Worm (Caenorhabditis elegans) whole organism, L4/young adult: Measurements from ENCODE around the gene hlh-19.

ENCODE experiments used
- W03F9.2 ChIP-seq: fragments of 150-350 bp; optimal IDR thresholded peaks from 2 replicates; lab custom pipeline; 2014; ENCODE audit warnings: missing biosample characterization, missing genetic modification characterization
- dao-5 ChIP-seq: sonication (generic microtip); optimal IDR thresholded peaks from 2 replicates; lab custom pipeline; 2016; ENCODE audit warnings: missing genotype, missing genetic modification characterization, moderate library complexity, missing compliant biosample characterization
- him-1 ChIP-seq: sonication (generic microtip); optimal IDR thresholded peaks from 2 replicates; lab custom pipeline; 2016; ENCODE audit warnings: missing genotype, missing genetic modification reagents, missing genetic modification characterization, missing compliant biosample characterization

Gene hlh-19

DNA sequence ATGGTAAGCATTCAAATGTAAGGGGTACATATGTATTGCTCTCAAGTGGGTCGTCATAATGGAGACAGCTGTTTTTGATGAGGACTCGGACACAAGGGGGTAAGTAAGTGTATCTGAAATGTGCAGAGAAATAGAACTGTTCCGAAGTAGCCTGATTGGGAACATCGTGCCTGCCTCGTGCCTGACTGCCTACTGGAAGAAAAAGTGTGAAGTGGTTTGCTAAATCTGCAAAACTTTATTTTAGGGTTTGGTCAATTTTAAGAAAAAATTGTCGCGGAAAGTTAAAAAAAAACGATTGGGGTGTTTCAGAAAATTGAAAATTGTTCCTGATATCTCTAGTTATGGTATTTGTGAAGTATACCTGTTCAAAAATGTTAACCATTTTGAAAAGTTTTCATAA is at the start of gene hlh-19:
hlh-19 (minus strand) TSS at position 101 of the 400 bp plus-strand sequence.
- TF ChIP-seq dao-5 (tag; lab: Kevin White, UChicago) (no peak), W03F9.2 (tag; lab: Kevin White, UChicago) (no peak), him-1 (tag; lab: Kevin White, UChicago) (no peak)

DNA sequence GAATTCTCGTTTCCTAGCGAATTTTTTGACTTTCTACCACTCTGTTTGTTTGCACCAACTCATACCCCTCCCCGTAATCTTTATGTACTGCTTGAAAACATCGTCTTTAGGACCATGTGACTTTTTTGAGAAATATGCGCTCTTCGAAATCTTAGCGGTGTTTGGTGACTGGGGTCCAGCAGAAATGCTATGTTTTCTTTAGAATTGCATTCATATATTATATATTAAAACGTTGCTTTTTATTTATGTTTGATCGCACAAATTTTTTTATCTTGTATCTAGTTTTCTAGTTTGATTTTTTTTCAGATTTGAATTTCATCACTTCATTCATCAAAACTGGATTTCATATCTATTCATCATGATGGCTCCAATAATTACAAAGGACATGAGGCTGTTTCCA is 44.8 kb upstream of the hlh-19 start, which contains the start of gene F13C5.1:
F13C5.1 (plus strand) TSS at position 301 of the 400 bp plus-strand sequence.
- TF ChIP-seq him-1 (tag; lab: Kevin White, UChicago) (no peak), dao-5 (tag; lab: Kevin White, UChicago) (no peak), W03F9.2 (tag; lab: Kevin White, UChicago) (no peak)

DNA sequence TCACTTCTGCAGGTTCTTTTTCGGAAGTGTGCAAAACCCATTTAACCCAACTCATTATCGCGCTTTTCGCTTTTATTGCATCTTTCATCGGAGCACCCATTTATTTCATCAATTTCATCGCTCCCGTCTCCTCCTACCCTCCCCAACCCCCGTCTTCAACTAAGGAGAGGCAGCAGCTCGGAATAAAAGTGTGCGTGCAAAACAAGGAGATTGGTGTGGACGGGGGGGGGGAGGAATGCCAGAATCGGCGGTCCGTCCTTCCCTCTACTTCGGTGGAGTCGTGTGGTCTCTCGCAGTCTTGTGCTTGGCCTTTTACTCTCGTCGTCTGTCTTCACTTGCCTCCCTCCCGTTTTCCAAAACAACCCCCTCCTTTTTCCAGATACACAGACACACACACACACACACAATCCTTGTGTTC is 44.3 kb upstream of the hlh-19 start:
- no peak for TF ChIP-seq dao-5 (tag; lab: Kevin White, UChicago)
- TF ChIP-seq him-1 (tag; lab: Kevin White, UChicago), result peak; percentile 27
- no peak for TF ChIP-seq W03F9.2 (tag; lab: Kevin White, UChicago)

DNA sequence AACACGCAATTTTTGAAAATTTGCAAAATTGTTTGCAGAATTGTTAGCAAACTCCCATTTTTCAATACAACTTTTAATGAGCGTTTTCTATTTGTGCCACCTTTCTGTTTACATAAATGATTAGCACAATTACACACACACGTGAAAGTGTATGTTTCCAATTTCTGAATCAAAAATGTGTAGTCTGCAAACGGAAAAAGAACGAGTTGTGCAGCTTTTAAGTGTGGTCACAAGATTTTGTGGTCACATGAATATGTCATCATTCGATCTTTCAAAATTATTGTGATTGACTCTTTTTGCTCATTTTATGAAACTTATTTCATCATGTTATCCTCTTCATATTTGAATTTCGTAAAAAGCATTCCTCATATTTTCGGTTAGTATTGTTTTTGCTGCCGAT is 43.6 kb upstream of the hlh-19 start:
- TF ChIP-seq dao-5 (tag; lab: Kevin White, UChicago), result no peak
- no peak for TF ChIP-seq W03F9.2 (tag; lab: Kevin White, UChicago)
- no peak for TF ChIP-seq him-1 (tag; lab: Kevin White, UChicago)

DNA sequence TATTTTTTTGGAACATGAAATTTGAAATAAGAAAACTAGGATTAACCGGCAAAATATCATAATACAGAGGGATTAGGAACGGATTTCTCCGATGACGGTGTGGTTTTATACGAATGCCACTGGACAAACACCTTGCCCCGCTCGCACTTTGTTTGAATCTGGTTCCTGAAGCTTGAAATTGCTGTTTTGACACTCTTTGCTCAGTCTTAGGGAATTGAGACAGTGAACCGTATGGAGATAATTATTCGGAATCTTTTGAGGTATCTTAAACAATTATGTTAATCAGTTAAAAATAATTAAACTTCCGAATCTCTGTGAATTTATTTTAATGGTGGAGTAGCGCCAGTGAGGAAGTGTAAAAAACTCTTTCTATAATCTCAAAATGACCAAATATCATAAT is 42.4 kb upstream of the hlh-19 start, which contains the start of gene F13C5.3:
F13C5.3 (minus strand) TSS at position 101 of the 400 bp plus-strand sequence.
- TF ChIP-seq dao-5 (tag; lab: Kevin White, UChicago) (no peak), W03F9.2 (tag; lab: Kevin White, UChicago) (no peak), him-1 (tag; lab: Kevin White, UChicago) (no peak)

DNA sequence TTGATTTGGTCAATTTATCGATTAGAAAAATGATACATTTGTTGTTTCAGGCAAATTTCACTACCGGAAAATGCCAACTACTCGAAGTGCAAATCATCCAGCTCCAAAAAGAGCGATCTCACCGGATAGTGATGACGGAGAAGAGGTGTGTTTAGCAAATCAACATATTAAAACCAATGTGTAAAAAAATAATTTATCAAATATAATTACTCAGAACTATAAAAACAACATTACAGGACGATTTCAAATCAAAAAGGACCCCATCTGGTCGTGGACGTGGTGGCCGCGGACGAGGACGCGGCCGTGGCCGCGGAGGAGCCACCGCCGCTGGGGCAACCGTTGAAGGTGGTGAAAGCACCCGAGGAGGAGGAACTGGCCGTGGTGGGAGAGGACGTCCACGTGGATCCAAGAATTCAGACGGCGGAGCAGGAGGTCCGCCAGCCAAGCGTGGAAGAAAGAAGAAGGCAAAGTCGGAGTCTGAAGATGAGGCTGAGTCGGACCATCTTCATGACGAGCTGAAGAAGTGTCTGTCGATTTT is 36.9 kb upstream of the hlh-19 start, which contains the start of gene F13C5.2:
F13C5.2 (plus strand) TSS at position 51 of the 538 bp plus-strand sequence.
- TF ChIP-seq dao-5 (tag; lab: Kevin White, UChicago) (no peak), him-1 (tag; lab: Kevin White, UChicago) (no peak), W03F9.2 (tag; lab: Kevin White, UChicago) (no peak)

DNA sequence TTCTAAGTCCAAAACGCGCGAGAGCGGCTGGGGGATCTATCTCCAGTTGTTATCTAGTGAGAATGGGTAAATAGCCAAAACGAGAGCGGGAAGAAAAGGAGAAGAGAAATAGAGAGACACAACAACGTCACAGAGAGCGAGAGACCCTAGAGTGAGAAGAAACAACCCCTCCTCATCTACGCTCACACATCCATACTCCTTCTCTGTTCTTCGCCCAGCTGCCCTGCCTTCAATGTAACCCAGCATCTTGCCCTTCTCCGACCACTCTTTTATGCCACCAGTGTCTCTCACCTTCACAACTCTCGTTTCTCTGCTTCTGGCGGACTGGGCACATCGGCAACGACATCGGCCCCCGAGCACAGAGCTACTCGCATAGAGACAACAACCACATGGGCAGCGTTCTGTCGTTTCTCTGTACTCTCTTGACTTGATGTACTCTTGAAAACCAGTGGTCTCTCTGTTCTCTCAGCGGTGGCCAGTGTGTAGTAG is 36.2 kb upstream of the hlh-19 start:
- TF ChIP-seq dao-5 (tag; lab: Kevin White, UChicago) (no peak), him-1 (tag; lab: Kevin White, UChicago) (peak; percentile 75), W03F9.2 (tag; lab: Kevin White, UChicago) (peak; percentile 59)

DNA sequence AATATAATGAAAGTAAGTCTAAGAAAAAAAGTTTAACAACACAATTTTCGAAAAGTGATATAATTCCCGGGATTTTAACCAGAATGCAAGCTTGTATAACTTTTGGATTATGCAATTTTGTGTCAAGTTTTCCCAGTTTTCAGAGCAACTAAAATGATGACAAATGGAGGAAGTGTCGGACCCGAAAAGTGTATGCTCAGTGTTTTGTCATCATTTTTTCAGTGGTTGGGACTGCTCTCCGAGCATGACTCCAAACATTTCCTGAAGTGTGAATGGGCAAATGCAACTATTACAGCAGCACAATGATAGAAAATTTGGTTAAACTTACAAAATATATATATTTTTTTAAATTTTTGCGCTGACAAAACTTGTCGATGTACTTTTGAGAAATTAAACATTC is 34.0 kb upstream of the hlh-19 start:
- TF ChIP-seq him-1 (tag; lab: Kevin White, UChicago), result no peak
- TF ChIP-seq W03F9.2 (tag; lab: Kevin White, UChicago), result no peak
- no peak for TF ChIP-seq dao-5 (tag; lab: Kevin White, UChicago)

DNA sequence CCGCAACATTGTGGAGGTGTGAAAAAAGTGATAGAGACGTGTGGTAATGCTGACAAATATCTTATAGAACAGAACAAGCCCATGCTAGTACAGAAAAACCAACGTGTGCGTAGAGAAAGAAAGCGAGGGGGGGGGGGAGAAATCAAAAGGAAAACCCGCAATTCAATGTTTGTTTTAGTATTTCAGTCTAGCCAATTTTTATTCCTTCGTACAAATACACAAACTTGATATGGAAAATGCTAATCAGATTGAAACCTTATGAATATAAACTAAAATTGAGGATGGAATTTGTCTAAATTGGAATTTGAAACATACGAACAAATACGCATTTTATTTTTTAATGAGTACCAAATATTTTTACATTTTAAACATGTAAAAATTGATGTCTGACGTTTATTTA is 30.7 kb upstream of the hlh-19 start, which contains the start of gene mrp-1:
mrp-1 (minus strand) TSS at position 101 of the 400 bp plus-strand sequence.
- TF ChIP-seq him-1 (tag; lab: Kevin White, UChicago) (no peak), dao-5 (tag; lab: Kevin White, UChicago) (no peak), W03F9.2 (tag; lab: Kevin White, UChicago) (no peak)

DNA sequence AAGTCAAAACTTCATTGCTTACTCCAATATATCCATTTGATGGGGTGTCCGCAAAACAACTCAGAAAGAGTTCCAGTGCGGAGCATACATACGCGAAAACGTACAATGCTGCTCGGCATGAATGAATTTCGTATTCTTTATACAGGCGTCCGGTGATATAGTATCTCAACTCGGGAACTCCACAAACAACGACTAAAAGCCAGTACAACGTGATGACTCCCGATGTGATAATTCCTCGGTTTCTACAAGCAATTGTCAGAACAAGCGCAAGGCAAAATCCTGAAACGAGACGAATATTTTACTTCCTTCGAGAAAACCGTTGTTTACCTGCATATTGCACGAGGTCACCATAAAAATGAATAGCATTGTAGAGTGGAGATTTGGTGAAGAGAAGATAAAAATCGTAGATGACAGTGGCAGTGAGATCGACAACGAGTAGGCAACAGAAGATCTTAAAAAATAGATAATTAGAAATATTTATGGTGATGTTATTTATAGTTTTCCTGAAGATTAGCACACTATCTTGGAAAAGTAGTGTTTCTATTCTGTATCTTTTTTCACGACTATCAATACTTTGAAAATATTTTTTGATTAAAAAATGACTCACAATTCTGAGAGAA is 28.6 kb upstream of the hlh-19 start:
- TF ChIP-seq dao-5 (tag; lab: Kevin White, UChicago) (no peak), W03F9.2 (tag; lab: Kevin White, UChicago) (no peak), him-1 (tag; lab: Kevin White, UChicago) (no peak)

DNA sequence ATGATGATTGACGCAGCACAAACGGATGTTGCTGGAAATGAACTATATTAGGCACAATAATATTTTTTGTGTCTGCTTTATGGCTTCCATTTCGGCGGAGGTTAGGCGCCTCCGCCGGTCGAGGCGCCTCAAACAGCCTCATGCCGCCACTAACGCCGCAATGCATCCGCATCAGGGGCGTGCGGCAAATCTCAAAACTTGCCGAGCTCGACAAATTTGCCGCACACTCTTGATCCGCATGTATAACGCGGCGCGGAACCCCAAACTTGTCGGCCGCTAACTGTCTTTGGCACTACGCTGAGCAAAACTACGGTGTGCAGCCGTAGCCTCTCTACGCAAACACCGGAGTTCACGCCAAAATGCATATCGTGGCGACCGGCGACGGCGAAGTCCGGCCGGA is 24.7 kb upstream of the hlh-19 start:
- TF ChIP-seq W03F9.2 (tag; lab: Kevin White, UChicago), result no peak
- TF ChIP-seq dao-5 (tag; lab: Kevin White, UChicago), result no peak
- TF ChIP-seq him-1 (tag; lab: Kevin White, UChicago), result no peak

DNA sequence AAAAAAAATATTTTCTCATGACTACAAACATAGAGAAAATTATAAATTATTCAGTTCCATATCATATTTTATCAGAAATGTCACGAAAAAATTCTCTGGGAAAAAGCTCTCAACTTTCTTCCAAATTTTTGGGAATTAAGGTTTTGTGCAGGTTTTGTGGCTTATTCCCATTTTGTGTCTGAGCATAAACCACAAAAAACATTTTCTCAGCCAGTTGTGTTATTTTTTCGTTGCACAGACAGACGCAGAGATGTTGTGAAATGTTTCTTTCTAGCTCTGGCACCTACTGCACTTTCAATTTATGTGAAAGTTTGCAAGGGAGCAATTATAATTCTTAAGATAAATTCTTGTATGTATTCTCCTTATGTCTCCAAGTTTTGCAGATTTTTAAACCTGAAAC is 18.0 kb upstream of the hlh-19 start:
- TF ChIP-seq W03F9.2 (tag; lab: Kevin White, UChicago), result no peak

DNA sequence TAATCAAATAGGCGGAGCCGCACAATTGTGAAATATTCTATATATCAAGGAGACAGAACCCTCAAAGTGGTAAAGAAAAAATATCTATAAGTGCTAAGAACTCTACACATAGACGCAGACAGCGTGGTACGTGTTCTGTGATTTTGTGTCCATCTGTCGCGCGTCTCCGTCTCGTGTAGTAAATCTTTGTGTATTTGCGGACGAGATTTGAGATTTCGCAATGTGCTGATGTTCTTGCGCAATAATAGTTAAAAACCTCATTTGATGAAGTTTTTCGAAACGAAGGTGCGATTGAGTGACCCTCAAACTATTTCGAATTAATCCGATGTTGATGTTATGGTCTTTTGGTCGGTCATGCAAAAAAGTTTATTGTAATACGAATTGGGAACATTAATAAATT is 16.2 kb upstream of the hlh-19 start:
- TF ChIP-seq him-1 (tag; lab: Kevin White, UChicago), result no peak

DNA sequence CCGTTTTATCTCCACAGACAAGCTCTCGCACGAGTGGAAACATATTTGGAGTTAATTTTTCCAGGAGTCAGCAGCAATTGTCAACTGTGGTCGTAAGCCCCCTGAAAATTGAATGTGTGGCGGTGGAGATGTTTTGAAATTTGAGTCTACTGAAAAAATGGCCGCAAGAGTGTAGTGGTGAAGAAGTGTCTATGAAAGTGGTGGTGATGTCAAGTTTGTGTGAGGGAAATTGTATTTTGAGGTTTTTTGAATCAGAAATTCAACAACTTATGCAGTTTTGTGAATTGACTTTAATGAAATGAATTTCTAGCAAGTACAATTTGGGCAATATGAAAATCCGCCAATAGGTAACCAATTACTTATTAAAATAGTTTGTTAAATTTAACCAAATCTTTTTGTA is 15.5 kb upstream of the hlh-19 start, which contains the start of gene mrp-2:
mrp-2 (minus strand) TSS at position 101 of the 400 bp plus-strand sequence.
- TF ChIP-seq dao-5 (tag; lab: Kevin White, UChicago) (no peak), him-1 (tag; lab: Kevin White, UChicago) (no peak), W03F9.2 (tag; lab: Kevin White, UChicago) (no peak)
